Fruit fly (Drosophila melanogaster) Kc167 (cell line): ENCODE data around the gene rept.

Experiments used
- Myc ChIP-seq: fragments of >200 bp; optimal IDR thresholded peaks from 2 replicates; lab custom pipeline; 2017; ENCODE audit warnings: missing external identifiers
- Sin3A ChIP-seq: fragments of >200 bp; optimal IDR thresholded peaks from 2 replicates; lab custom pipeline; 2018; ENCODE audit warnings: missing external identifiers
- h ChIP-seq: fragments of >200 bp; optimal IDR thresholded peaks from 3 replicates; lab custom pipeline; 2018; ENCODE audit warnings: missing external identifiers
- insv ChIP-seq: fragments of >200 bp; optimal IDR thresholded peaks from 3 replicates; lab custom pipeline; 2018; ENCODE audit warnings: missing external identifiers
- psq ChIP-seq: fragments of >200 bp; optimal IDR thresholded peaks from 2 replicates; lab custom pipeline; 2017; ENCODE audit warnings: missing external identifiers
- ttk ChIP-seq: sonication (Bioruptor generic); optimal IDR thresholded peaks from 2 replicates; lab custom pipeline; 2017; ENCODE audit warnings: missing external identifiers

The rept gene

dm6 chr3L:19254715-19255428, at the start of gene rept, which contains the start of gene mRpL21:
TSS of gene rept (plus strand) at chr3L:19255340.
TSS of gene mRpL21 (minus strand) at chr3L:19255061.
- TF ChIP-seq psq (lab: Kevin White, UChicago): no peak

dm6 chr3L:19205764-19206163, 49.4 kb upstream of the rept start:
- TF ChIP-seq ttk (lab: Kevin White, UChicago): no peak

dm6 chr3L:19214223-19214622, 40.9 kb upstream of the rept start:
- TF ChIP-seq Myc (lab: Kevin White, UChicago): no peak
- no peak for TF ChIP-seq Sin3A (lab: Kevin White, UChicago)
- TF ChIP-seq h: no peak

dm6 chr3L:19216377-19216776, 38.8 kb upstream of the rept start:
- TF ChIP-seq psq (lab: Kevin White, UChicago): no peak
- TF ChIP-seq h: no peak
- no peak for TF ChIP-seq Sin3A (lab: Kevin White, UChicago)
- no peak for TF ChIP-seq Myc (lab: Kevin White, UChicago)
- TF ChIP-seq insv (lab: Kevin White, UChicago): no peak
- no peak for TF ChIP-seq ttk (lab: Kevin White, UChicago)

- TF ChIP-seq ttk (lab: Kevin White, UChicago) (no peak), psq (lab: Kevin White, UChicago) (no peak), insv (lab: Kevin White, UChicago) (no peak), Sin3A (lab: Kevin White, UChicago) (no peak), h (no peak), Myc (lab: Kevin White, UChicago) (no peak)
These were observed 33.7 kb upstream of the rept start for dm6 chr3L:19221455-19221854.

- TF ChIP-seq ttk (lab: Kevin White, UChicago) (no peak), h (no peak)
These were observed 29.5 kb upstream of the rept start for dm6 chr3L:19225687-19226086.

- no peak for TF ChIP-seq Sin3A (lab: Kevin White, UChicago)
These were observed 26.7 kb upstream of the rept start for dm6 chr3L:19228371-19228817.

dm6 chr3L:19228857-19229398, 26.2 kb upstream of the rept start:
- TF ChIP-seq psq (lab: Kevin White, UChicago): no peak
- no peak for TF ChIP-seq insv (lab: Kevin White, UChicago)
- no peak for TF ChIP-seq Myc (lab: Kevin White, UChicago)
- no peak for TF ChIP-seq h
- TF ChIP-seq ttk (lab: Kevin White, UChicago): no peak
- TF ChIP-seq Sin3A (lab: Kevin White, UChicago): no peak

- TF ChIP-seq insv (lab: Kevin White, UChicago) (no peak), psq (lab: Kevin White, UChicago) (no peak), h (no peak), Myc (lab: Kevin White, UChicago) (no peak), ttk (lab: Kevin White, UChicago) (no peak), Sin3A (lab: Kevin White, UChicago) (no peak)
These were observed 25.6 kb upstream of the rept start for dm6 chr3L:19229491-19229890.

- TF ChIP-seq ttk (lab: Kevin White, UChicago) (no peak), Sin3A (lab: Kevin White, UChicago) (no peak), insv (lab: Kevin White, UChicago) (no peak), h (no peak), Myc (lab: Kevin White, UChicago) (no peak), psq (lab: Kevin White, UChicago) (no peak)
These were observed 24.2 kb upstream of the rept start for dm6 chr3L:19230801-19231547.

- TF ChIP-seq insv (lab: Kevin White, UChicago): no peak
- TF ChIP-seq ttk (lab: Kevin White, UChicago): no peak
- TF ChIP-seq h: no peak
- no peak for TF ChIP-seq Myc (lab: Kevin White, UChicago)
- TF ChIP-seq psq (lab: Kevin White, UChicago): no peak
- TF ChIP-seq Sin3A (lab: Kevin White, UChicago): no peak
These were observed 23.5 kb upstream of the rept start for dm6 chr3L:19231608-19232007.

- TF ChIP-seq psq (lab: Kevin White, UChicago) (no peak), ttk (lab: Kevin White, UChicago) (no peak), Sin3A (lab: Kevin White, UChicago) (no peak), Myc (lab: Kevin White, UChicago) (no peak), insv (lab: Kevin White, UChicago) (no peak), h (no peak)
These were observed 21.1 kb upstream of the rept start for dm6 chr3L:19233798-19234781.
